Worm (Caenorhabditis elegans): ENCODE results near the gene vps-37.

ce11 chrV:5582860-5583259 is 9.6 kb upstream of the vps-37 start:
- TF ChIP-seq lin-13 (GFP tag; optimal IDR thresholded peaks at IDR 0.05) (peak; percentile 24), elt-3 (tag; optimal IDR thresholded peaks at IDR 0.05) (no peak)

Data from whole organism, L2 larva.